Worm (Caenorhabditis elegans): Measurements from ENCODE around the gene Y75B8A.6.
A peak's percentile ranks its signal among the peaks of the same experiment; 100 is the strongest.

The Y75B8A.6 gene

DNA sequence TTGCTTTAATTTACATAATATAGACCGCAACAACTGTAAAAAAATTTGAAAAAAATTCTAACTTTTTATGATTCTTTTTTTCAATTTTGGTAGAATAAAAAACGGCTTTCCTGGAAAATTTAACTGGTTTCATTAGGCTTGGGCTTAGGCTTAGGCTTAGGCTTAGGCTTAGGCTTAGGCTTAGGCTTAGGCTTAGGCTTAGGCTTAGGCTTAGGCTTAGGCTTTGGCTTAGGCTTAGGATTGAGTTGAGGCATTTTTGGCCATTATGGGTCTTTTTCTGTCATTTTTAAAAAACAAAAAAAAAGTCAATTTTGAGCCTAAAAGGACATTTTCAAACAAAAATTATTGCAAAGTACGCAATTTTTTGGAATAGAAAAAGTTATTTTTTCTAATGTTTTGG, 13.6 kb upstream of the Y75B8A.6 start:
- TF ChIP-seq cnd-1 (tag; optimal IDR thresholded peaks at IDR 0.05) (no peak), mls-2 (tag; optimal IDR thresholded peaks at IDR 0.05) (no peak), elt-3 (tag; optimal IDR thresholded peaks at IDR 0.05) (no peak), ceh-83 (GFP tag; optimal IDR thresholded peaks at IDR 0.05) (no peak), snpc-4 (tag; optimal IDR thresholded peaks at IDR 0.05) (no peak), hlh-1 (tag; optimal IDR thresholded peaks at IDR 0.05) (no peak), sem-2 (GFP tag; optimal IDR thresholded peaks at IDR 0.05) (no peak), lin-13 (tag; optimal IDR thresholded peaks at IDR 0.05) (no peak), nhr-76 (tag; optimal IDR thresholded peaks at IDR 0.05) (no peak), drap-1 (GFP tag; optimal IDR thresholded peaks at IDR 0.05) (no peak), unc-62 (GFP tag; optimal IDR thresholded peaks at IDR 0.05) (no peak), nhr-12 (tag; optimal IDR thresholded peaks at IDR 0.05) (no peak), bed-3 (GFP tag; optimal IDR thresholded peaks at IDR 0.05) (no peak), M03D4.4 (tag; optimal IDR thresholded peaks at IDR 0.05) (no peak), blmp-1 (tag; optimal IDR thresholded peaks at IDR 0.05) (no peak), unc-120 (tag; optimal IDR thresholded peaks at IDR 0.05; ENCODE audit: poor library complexity, severe bottlenecking) (no peak)

DNA sequence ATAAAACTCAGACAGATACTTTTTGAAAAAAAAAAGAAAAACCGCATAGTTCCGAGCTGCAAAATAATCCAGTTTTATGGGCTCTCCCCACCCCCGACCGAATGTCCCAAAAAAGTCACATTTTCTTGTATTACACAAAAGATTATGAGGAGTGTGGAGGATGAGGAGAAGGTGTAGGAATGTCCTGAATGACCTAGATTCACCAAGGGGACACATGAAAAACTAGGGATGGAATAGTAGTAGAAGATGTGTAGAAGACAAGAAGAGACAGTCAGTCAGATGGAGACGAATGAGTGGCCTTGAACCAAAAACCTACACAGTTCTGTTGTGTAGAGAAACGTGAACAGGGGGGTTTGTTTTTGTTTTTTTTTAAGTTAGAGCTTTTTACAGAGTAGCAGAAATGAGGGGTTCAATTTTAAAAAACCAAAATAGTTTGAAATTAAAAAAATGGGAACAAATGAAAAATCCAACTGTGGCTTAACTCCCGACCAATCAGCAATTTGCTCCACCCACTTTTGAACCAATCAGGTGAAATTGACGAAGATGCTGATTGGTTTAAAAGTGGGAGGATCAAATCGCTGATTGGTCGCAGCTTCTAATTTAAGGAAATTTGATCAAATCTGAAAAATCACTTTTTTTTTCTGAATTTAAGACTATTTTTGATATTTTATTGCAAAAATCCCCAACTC, 12.4 kb upstream of the Y75B8A.6 start:
- TF ChIP-seq unc-39 (tag; optimal IDR thresholded peaks at IDR 0.05) = no peak
- TF ChIP-seq ztf-11 (tag; optimal IDR thresholded peaks at IDR 0.05) = no peak
- TF ChIP-seq nhr-28 (tag; optimal IDR thresholded peaks at IDR 0.05) = no peak

DNA sequence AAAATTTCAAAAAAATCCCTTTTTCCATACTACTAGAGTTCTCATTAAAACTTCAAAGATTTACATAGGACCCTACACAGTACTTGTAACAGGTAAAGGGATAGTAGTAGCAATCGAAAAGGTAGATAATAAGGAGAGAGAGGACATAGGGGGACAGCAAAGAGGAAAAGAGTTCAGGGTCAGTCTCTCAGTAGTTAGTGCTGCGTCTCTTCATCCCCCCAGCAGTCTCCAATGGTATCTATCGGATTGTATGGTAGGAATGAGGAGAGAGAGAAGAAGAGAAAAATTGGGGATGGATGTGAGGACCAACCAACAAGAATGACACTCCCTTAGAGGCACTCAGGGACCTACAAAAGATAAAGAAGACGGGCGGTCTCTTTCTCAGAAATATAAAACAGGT, 9.3 kb upstream of the Y75B8A.6 start:
- TF ChIP-seq lsy-2 (tag; optimal IDR thresholded peaks at IDR 0.05) = no peak
- no peak for TF ChIP-seq blmp-1 (tag; optimal IDR thresholded peaks at IDR 0.05)
- TF ChIP-seq unc-120 (tag; optimal IDR thresholded peaks at IDR 0.05; ENCODE audit: poor library complexity, severe bottlenecking) = no peak
- peak; percentile 33 for TF ChIP-seq hlh-1 (tag; optimal IDR thresholded peaks at IDR 0.05)
- TF ChIP-seq M03D4.4 (tag; optimal IDR thresholded peaks at IDR 0.05) = no peak
- TF ChIP-seq nhr-2 (tag; optimal IDR thresholded peaks at IDR 0.05) = peak; percentile 86
- TF ChIP-seq ceh-43 (GFP tag; optimal IDR thresholded peaks at IDR 0.05) = no peak
- no peak for TF ChIP-seq nhr-76 (tag; optimal IDR thresholded peaks at IDR 0.05)
- no peak for TF ChIP-seq ces-1 (GFP tag; optimal IDR thresholded peaks at IDR 0.05)
- TF ChIP-seq drap-1 (GFP tag; optimal IDR thresholded peaks at IDR 0.05) = no peak
- TF ChIP-seq mab-5 (tag; optimal IDR thresholded peaks at IDR 0.05) = no peak
- no peak for TF ChIP-seq mls-2 (tag; optimal IDR thresholded peaks at IDR 0.05)
- no peak for TF ChIP-seq pha-4 (tag; optimal IDR thresholded peaks at IDR 0.05)
- no peak for TF ChIP-seq lin-13 (tag; optimal IDR thresholded peaks at IDR 0.05)
- no peak for TF ChIP-seq nhr-237 (tag; optimal IDR thresholded peaks at IDR 0.05)

DNA sequence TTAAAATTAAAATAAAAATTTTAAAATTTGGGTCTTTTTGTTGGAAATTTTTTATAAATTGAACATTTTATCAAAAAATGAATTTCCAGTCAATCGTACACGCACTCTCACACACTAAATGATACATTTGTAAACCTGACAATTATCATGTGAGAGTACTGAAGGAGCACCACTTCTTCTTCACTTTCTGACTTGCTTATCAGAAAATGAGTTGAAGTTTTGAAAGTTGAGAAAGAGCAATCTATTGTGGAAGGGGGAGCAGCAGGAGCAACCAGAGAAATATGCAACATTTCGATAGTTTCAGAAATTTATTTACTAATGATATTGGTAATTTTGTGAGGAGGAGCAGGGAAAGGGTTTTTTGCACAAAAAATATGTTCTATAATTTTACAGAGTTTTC, 8.1 kb upstream of the Y75B8A.6 start:
- TF ChIP-seq ceh-43 (GFP tag; optimal IDR thresholded peaks at IDR 0.05) = no peak
- TF ChIP-seq M03D4.4 (tag; optimal IDR thresholded peaks at IDR 0.05) = no peak
- no peak for TF ChIP-seq drap-1 (GFP tag; optimal IDR thresholded peaks at IDR 0.05)
- no peak for TF ChIP-seq pha-4 (tag; optimal IDR thresholded peaks at IDR 0.05)
- TF ChIP-seq ztf-11 (tag; optimal IDR thresholded peaks at IDR 0.05) = no peak
- TF ChIP-seq mep-1 (tag; optimal IDR thresholded peaks at IDR 0.05) = no peak

DNA sequence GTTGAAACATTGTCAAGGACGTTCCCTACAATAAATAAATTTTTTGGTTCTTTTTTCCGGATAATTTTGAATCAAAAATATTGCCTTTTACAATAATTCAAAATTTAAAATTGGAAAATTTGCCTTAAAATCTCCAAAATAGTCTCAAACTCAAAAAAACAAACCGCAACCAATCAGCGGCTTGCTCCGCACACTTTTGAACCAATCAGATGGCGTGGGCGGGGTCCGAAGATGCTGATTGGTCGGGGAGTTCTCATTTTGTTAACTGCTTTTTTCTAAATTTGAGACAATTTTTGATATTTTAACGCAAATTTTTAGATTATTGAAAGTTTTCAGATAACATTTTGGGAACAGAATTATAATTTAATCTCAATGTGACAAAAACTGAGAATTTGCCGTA, 7.4 kb upstream of the Y75B8A.6 start:
- TF ChIP-seq ceh-43 (GFP tag; optimal IDR thresholded peaks at IDR 0.05) (no peak), sem-2 (GFP tag; optimal IDR thresholded peaks at IDR 0.05) (no peak), elt-3 (tag; optimal IDR thresholded peaks at IDR 0.05) (no peak)

DNA sequence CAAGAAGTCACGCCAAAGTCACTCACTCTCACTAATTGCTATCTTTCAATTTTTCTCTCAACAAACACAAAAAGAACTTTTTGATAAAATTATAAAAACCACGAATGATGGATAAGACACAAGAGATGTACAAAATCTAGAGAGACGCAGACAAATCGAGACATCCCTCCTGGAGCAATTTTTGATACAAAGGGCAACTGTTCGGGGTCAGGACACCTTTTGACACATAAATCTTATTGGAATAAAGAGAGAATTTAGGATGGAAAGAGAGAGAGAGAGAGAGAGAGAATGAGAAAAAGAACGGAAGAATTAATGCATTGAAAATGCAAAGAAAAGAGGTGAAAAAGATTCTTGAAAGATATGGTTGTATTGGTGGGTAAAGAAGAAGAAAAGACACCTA, 7.0 kb upstream of the Y75B8A.6 start:
- peak; percentile 3 for TF ChIP-seq mab-5 (tag; optimal IDR thresholded peaks at IDR 0.05)
- peak; percentile 36 for TF ChIP-seq unc-120 (tag; optimal IDR thresholded peaks at IDR 0.05; ENCODE audit: poor library complexity, severe bottlenecking)
- peak; percentile 72 for TF ChIP-seq unc-62 (GFP tag; optimal IDR thresholded peaks at IDR 0.05)
- peak; percentile 64 for TF ChIP-seq nhr-2 (tag; optimal IDR thresholded peaks at IDR 0.05)
- TF ChIP-seq zip-8 (tag; optimal IDR thresholded peaks at IDR 0.05) = no peak
- peak; percentile 87 for TF ChIP-seq hlh-1 (tag; optimal IDR thresholded peaks at IDR 0.05)

DNA sequence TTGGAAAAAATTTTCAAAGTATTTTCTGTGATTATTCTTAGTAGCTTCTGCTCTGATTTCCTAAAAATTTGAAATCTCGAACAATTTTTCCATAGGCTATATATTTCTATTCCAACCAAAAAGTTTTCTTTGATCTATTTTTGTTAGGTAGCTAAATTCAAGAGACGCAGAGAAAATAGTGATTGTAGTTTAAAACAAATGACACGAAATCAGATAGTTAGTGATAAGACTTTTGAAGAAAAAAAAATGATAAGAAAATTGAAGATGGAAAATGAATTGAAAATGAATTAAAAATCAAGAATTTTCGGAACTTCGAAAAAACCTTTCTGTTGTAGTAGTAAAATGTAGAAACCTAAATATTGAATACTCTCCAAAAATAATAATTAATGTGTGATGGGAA, 5.4 kb upstream of the Y75B8A.6 start:
- TF ChIP-seq mls-2 (tag; optimal IDR thresholded peaks at IDR 0.05) = no peak
- no peak for TF ChIP-seq lin-32 (GFP tag; optimal IDR thresholded peaks at IDR 0.05)
- TF ChIP-seq cnd-1 (tag; optimal IDR thresholded peaks at IDR 0.05) = no peak
- TF ChIP-seq blmp-1 (tag; optimal IDR thresholded peaks at IDR 0.05) = no peak
- TF ChIP-seq ceh-83 (GFP tag; optimal IDR thresholded peaks at IDR 0.05) = no peak
- no peak for TF ChIP-seq elt-3 (tag; optimal IDR thresholded peaks at IDR 0.05)
- TF ChIP-seq hlh-1 (tag; optimal IDR thresholded peaks at IDR 0.05) = no peak
- no peak for TF ChIP-seq nhr-12 (tag; optimal IDR thresholded peaks at IDR 0.05)
- no peak for TF ChIP-seq bed-3 (GFP tag; optimal IDR thresholded peaks at IDR 0.05)
- no peak for TF ChIP-seq sem-2 (GFP tag; optimal IDR thresholded peaks at IDR 0.05)
- TF ChIP-seq flh-1 (GFP tag; optimal IDR thresholded peaks at IDR 0.05) = no peak
- no peak for TF ChIP-seq mab-5 (tag; optimal IDR thresholded peaks at IDR 0.05)
- TF ChIP-seq pha-4 (tag; optimal IDR thresholded peaks at IDR 0.05) = no peak
- no peak for TF ChIP-seq nhr-76 (tag; optimal IDR thresholded peaks at IDR 0.05)
- TF ChIP-seq unc-62 (GFP tag; optimal IDR thresholded peaks at IDR 0.05) = no peak
- TF ChIP-seq ces-1 (GFP tag; optimal IDR thresholded peaks at IDR 0.05) = no peak
- no peak for TF ChIP-seq lin-13 (tag; optimal IDR thresholded peaks at IDR 0.05)
- no peak for TF ChIP-seq nhr-237 (tag; optimal IDR thresholded peaks at IDR 0.05)
